Worm (Caenorhabditis elegans): ENCODE results near the gene pmt-1.
A peak's percentile ranks its signal among the peaks of the same experiment; 100 is the strongest.

pmt-1 gene

DNA sequence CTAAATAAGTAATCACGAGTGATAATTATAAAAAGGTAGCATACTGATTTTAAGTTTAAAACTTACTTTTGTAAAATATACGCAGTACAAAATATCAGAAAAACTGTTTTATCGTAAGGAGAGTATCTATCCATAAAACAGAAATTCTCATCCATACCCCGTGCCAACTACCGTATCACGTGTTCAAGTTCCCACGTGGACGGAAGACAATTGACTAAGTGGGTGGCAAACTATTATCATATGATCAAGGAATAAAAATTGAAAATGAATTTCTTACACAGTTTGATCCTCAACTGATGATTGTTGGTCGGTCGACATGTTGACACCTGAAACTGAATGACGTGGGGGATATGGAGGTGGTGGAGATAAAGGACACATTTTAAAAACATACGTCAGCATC lies at the start of gene pmt-1:
TSS of gene pmt-1 (minus strand) at position 332 of the 400 bp plus-strand sequence.
- TF ChIP-seq lin-14 (GFP tag; optimal IDR thresholded peaks at IDR 0.05): peak; percentile 44
- TF ChIP-seq aly-2 (tag; optimal IDR thresholded peaks at IDR 0.05): no peak
- peak; percentile 59 for TF ChIP-seq nhr-20 (tag; optimal IDR thresholded peaks at IDR 0.05)
- TF ChIP-seq irx-1 (tag; optimal IDR thresholded peaks at IDR 0.05): no peak
- TF ChIP-seq mep-1 (tag; optimal IDR thresholded peaks at IDR 0.05): peak; percentile 31
- TF ChIP-seq nhr-237 (tag; optimal IDR thresholded peaks at IDR 0.05): no peak
- TF ChIP-seq grh-1 (GFP tag; IDR thresholded peaks at IDR 0.05): 0 out of 2 replicates have a peak, but pooled peaks have one; percentile 24
- no peak for TF ChIP-seq aha-1 (tag; optimal IDR thresholded peaks at IDR 0.05)
- TF ChIP-seq dpl-1 (GFP tag; optimal IDR thresholded peaks at IDR 0.05): peak in 1 of 3 experiments; percentile 4
- TF ChIP-seq C16A3.4 (tag; optimal IDR thresholded peaks at IDR 0.05): peak; percentile 8
- peak; percentile 36 for TF ChIP-seq nhr-19 (GFP tag; conservative IDR thresholded peaks at IDR 0.05)
- TF ChIP-seq lsy-2 (tag; optimal IDR thresholded peaks at IDR 0.05): no peak
- peak; percentile 66 for TF ChIP-seq nhr-71 (tag; optimal IDR thresholded peaks at IDR 0.05)
- peak in 1 of 2 experiments; percentile 69 for TF ChIP-seq lin-35 (GFP tag; optimal IDR thresholded peaks at IDR 0.05)
- peak; percentile 63 for TF ChIP-seq elt-2 (tag; optimal IDR thresholded peaks at IDR 0.05)
- no peak for TF ChIP-seq efl-1 (optimal IDR thresholded peaks at IDR 0.05)
- peak in 1 of 2 experiments; percentile 88 for TF ChIP-seq efl-1 (GFP tag; optimal IDR thresholded peaks at IDR 0.05 in 1 of 2)
- TF ChIP-seq hlh-4 (tag; optimal IDR thresholded peaks at IDR 0.05): no peak
- TF ChIP-seq mdl-1 (tag; optimal IDR thresholded peaks at IDR 0.05): peak in 1 of 2 experiments; percentile 79
- peak; percentile 73 for TF ChIP-seq blmp-1 (tag; optimal IDR thresholded peaks at IDR 0.05)
- TF ChIP-seq zip-4 (GFP tag; optimal IDR thresholded peaks at IDR 0.05): no peak
- no peak for TF ChIP-seq ets-5 (GFP tag; IDR thresholded peaks at IDR 0.05)
- TF ChIP-seq nhr-90 (tag; optimal IDR thresholded peaks at IDR 0.05; ENCODE audit: poor library complexity): peak; percentile 38
- TF ChIP-seq elt-3 (tag; optimal IDR thresholded peaks at IDR 0.05): peak in 2 of 6 experiments; percentile 43 to 80
- TF ChIP-seq ces-1 (GFP tag; optimal IDR thresholded peaks at IDR 0.05): no peak
- TF ChIP-seq sptf-1 (tag; optimal IDR thresholded peaks at IDR 0.05): no peak
- TF ChIP-seq snu-23 (GFP tag; optimal IDR thresholded peaks at IDR 0.05): peak; percentile 31
- peak; percentile 81 for TF ChIP-seq nhr-85 (tag)

DNA sequence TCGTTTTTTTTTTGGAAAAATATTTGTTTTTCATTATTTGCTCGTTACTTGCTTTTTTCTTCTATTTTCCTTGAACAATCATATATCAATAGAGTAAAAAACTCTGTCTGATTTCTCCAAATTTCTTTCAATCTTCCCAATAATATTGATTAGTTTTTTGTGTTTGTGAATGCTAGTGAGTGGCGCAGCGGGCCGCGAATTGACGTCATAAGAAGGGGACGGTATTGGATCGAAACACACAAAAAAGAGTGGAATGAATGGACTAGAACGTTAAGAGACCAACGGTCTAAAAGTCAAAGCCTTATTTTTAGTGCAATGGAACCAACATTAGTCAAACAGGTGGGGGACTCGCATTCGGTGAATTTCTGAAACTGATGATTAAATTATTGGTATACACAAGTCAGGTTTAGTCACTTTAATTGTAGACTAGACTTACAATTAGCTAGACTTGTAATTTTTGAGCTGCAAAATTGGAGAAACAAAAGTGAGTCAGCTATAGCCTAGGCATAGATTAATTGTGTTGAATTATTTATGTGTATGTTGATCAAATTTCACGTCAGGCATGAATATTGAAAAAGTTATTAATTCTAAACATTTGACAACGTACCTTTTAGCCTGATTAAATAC lies 49.5 kb upstream of the pmt-1 start:
- TF ChIP-seq nhr-90 (tag; optimal IDR thresholded peaks at IDR 0.05; ENCODE audit: poor library complexity): no peak
- TF ChIP-seq hlh-4 (tag; optimal IDR thresholded peaks at IDR 0.05): no peak
- TF ChIP-seq nhr-237 (tag; optimal IDR thresholded peaks at IDR 0.05): no peak
- TF ChIP-seq C04F5.9 (tag; optimal IDR thresholded peaks at IDR 0.05): no peak
- peak; percentile 15 for TF ChIP-seq nhr-47 (tag; optimal IDR thresholded peaks at IDR 0.05)
- TF ChIP-seq aha-1 (tag; optimal IDR thresholded peaks at IDR 0.05): no peak
- TF ChIP-seq irx-1 (tag; optimal IDR thresholded peaks at IDR 0.05): no peak
- TF ChIP-seq blmp-1 (tag; optimal IDR thresholded peaks at IDR 0.05): peak; percentile 61
- TF ChIP-seq lin-15B (tag; optimal IDR thresholded peaks at IDR 0.05): no peak
- TF ChIP-seq snu-23 (GFP tag; optimal IDR thresholded peaks at IDR 0.05): no peak
- TF ChIP-seq elt-2 (tag; optimal IDR thresholded peaks at IDR 0.05): no peak
- no peak for TF ChIP-seq pqm-1 (tag; optimal IDR thresholded peaks at IDR 0.05)
- peak; percentile 14 for TF ChIP-seq lin-14 (GFP tag; optimal IDR thresholded peaks at IDR 0.05)
- TF ChIP-seq nhr-77 (tag; optimal IDR thresholded peaks at IDR 0.05): peak; percentile 10
- TF ChIP-seq fkh-8 (tag; optimal IDR thresholded peaks at IDR 0.05): peak; percentile 23
- TF ChIP-seq rnt-1 (tag; optimal IDR thresholded peaks at IDR 0.05): no peak
- TF ChIP-seq fos-1 (tag; optimal IDR thresholded peaks at IDR 0.05): peak; percentile 3
- no peak for TF ChIP-seq fkh-10 (GFP tag; optimal IDR thresholded peaks at IDR 0.05)
- peak; percentile 36 for TF ChIP-seq mep-1 (tag; optimal IDR thresholded peaks at IDR 0.05)
- TF ChIP-seq tbx-2 (tag; optimal IDR thresholded peaks at IDR 0.05): no peak
- TF ChIP-seq nhr-71 (tag; optimal IDR thresholded peaks at IDR 0.05): peak; percentile 29

DNA sequence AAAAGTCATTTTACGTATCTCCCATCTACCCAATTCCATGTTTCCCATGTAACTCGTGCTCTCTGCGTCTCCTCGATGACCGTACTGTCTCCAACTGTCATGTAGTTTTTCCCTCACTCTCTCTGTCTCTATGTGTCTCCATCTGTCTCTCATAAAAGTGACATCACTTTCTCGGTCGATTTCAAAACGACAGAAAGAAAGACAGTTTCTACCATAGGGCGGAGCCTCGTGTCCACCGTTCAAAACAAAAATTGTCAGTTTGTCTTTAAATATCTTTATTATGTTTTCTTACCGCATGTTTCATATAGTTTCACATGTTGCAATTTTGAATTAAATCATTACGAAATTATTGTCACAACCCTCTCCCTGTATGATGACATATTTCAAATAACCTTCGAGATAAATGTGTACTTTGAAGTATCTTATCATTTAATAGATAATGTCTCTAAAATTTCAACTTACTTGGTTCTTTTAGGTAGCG lies 47.9 kb upstream of the pmt-1 start:
- no peak for TF ChIP-seq aly-2 (tag; optimal IDR thresholded peaks at IDR 0.05)
- peak; percentile 86 for TF ChIP-seq rnt-1 (tag; optimal IDR thresholded peaks at IDR 0.05)
- TF ChIP-seq pag-3 (tag; optimal IDR thresholded peaks at IDR 0.05; ENCODE audit: borderline replicate concordance, insufficient read depth): no peak
- peak; percentile 49 to 59 (median 51) for TF ChIP-seq dpl-1 (GFP tag; optimal IDR thresholded peaks at IDR 0.05)
- TF ChIP-seq unc-130 (tag; optimal IDR thresholded peaks at IDR 0.05): no peak
- peak; percentile 39 for TF ChIP-seq ama-1 (optimal IDR thresholded peaks at IDR 0.05)
- peak; percentile 82 for TF ChIP-seq nhr-19 (GFP tag; conservative IDR thresholded peaks at IDR 0.05)
- TF ChIP-seq alr-1 (tag; optimal IDR thresholded peaks at IDR 0.05; ENCODE audit: borderline replicate concordance): no peak
- peak; percentile 84 for TF ChIP-seq swsn-7 (tag; optimal IDR thresholded peaks at IDR 0.05)
- no peak for TF ChIP-seq Y116A8C.19 (tag; optimal IDR thresholded peaks at IDR 0.05; ENCODE audit: borderline replicate concordance)
- peak; percentile 53 for TF ChIP-seq ztf-4 (tag; optimal IDR thresholded peaks at IDR 0.05)
- no peak for TF ChIP-seq ceh-8 (GFP tag; optimal IDR thresholded peaks at IDR 0.05)
- no peak for TF ChIP-seq unc-30 (tag; optimal IDR thresholded peaks at IDR 0.05)
- TF ChIP-seq mab-9 (GFP tag; IDR thresholded peaks at IDR 0.05): peak; percentile 49; the same call in 1 of the 2 replicates

All from whole organism, L1 larva.